Worm (Caenorhabditis elegans): Measurements from ENCODE around the gene T27A8.7.
"Not testable (repeated sequence)": the region's sequence is repeated elsewhere in the genome, so short reads cannot be mapped to it uniquely, and the experiment has no call there.

T27A8.7 gene

DNA sequence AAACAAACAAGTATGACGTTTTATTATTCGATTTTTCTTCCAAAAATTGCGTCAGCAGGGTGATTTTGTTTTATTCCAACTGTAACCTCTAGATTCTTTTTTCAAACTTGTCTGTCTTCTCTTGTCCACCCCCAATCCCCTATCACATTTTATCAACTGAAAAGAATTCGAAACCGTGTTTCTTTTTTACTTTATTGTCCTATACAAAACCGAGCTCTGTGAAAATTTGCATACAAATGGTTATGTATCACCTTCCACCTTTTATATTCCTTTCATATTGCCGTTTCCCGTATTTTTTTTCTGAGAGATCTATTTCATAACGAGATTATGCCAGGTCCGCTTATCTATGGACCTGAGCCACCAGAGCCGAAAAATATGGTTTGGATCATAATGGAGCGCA lies at the start of gene T27A8.7:
T27A8.7 (plus strand) TSS at position 301 of the 400 bp plus-strand sequence.
- TF ChIP-seq unc-62 (GFP tag; optimal IDR thresholded peaks at IDR 0.05), result no peak

DNA sequence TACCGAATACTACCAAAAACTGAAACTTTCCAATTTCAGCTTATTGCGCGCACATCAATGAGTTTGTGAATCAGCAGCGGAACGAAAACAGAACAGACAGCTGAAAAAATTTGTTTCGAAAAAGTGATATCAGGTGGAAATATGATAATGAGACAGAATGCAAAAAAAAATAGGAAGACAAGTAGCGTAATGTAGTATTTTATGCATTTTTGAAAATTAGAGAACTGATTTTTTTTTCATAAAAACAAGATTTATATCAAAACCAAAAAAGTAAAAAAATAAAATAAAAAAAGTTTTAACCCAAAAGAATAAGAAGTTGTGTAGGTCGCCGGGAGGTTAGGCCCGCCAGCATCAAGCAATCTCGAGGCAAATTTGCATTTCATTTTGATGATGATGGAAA lies 48.8 kb upstream of the T27A8.7 start, which contains the start of gene C09G1.4:
C09G1.4 (minus strand) TSS at position 101 of the 400 bp plus-strand sequence.
- TF ChIP-seq unc-62 (GFP tag; optimal IDR thresholded peaks at IDR 0.05), result no peak

DNA sequence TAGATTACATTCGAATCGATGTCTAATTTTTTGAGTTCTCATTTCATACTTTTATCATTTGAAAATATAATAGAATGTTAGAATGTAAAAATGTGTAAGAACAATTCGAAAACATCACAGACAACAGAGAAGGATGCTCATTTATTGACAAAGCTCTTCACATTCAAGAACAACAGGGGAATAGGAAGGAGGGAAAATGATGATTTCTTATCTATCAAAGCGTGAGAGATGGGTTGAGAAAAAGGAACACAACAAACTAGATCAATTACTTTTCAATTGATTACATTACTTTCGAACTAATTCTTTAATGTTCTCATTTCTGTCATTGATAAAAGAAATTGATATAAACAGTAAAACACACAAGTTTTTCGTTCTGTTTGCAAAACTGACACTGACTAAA lies 38.5 kb upstream of the T27A8.7 start, which contains the start of the genes VB0395L.1 and nhx-1:
VB0395L.1 (minus strand) TSS at position 186 of the 400 bp plus-strand sequence.
nhx-1 (plus strand) TSS at position 326 of the 400 bp plus-strand sequence.
- no peak for TF ChIP-seq unc-62 (GFP tag; optimal IDR thresholded peaks at IDR 0.05)

DNA sequence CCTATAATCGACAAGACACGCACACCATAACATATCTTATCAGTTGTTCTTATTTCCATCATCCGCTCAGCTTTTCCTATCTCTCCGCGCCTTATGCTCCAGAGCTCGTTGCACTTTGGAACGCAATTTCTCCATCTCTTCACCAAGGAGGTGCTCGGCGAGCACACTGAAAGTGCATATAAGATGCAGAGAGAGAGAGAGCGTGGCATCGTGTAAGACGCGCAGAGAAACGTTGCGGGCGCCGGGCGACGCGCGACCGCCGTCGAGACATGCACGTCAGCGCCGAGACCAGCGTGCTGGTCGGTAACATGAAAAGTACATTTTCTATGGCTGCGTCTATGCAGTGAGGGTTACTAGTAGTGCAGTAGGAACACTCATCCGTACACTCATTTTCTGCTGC lies 30.8 kb upstream of the T27A8.7 start:
- TF ChIP-seq unc-62 (GFP tag; optimal IDR thresholded peaks at IDR 0.05), result no peak

DNA sequence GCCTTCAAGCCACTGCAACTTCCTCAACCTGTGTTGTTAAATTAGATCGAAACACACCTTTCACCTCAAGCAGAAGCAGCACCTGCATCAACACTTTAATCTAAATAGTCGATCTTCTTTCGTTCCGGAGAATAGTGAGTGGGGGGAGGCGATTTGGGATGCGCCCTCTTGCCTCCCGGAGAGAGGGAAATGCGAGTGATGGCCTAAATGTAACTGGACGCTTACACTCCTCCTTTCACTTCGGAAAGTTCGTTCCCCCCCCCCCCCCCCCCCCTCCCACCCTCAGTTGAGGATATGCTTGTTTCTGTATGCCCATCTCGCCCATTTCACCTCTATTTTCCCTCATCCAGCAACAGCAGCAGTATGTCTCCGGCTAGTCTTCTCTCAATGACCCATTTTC lies 26.4 kb upstream of the T27A8.7 start:
- TF ChIP-seq unc-62 (GFP tag; optimal IDR thresholded peaks at IDR 0.05), result no peak

DNA sequence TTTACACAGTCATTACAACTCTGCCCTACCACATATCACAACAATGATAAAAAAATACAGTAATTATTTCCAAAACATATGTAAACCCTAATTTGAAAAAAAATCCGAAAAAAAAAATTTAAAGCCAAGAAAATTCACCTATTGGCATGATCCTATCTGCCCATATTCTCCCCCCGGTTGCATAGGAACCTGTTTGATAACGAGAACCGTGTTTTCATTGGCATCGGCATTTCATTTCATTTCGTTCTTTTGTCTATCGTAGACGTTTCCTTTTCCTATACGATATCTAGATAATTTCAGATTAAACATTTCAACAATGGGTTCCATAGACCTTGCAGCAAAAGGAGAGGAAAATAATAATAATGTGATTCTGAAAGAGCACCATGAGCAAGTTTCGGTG lies 24.8 kb upstream of the T27A8.7 start, which contains the start of gene mboa-1:
mboa-1 (plus strand) TSS at position 301 of the 400 bp plus-strand sequence.
- no peak for TF ChIP-seq unc-62 (GFP tag; optimal IDR thresholded peaks at IDR 0.05)

DNA sequence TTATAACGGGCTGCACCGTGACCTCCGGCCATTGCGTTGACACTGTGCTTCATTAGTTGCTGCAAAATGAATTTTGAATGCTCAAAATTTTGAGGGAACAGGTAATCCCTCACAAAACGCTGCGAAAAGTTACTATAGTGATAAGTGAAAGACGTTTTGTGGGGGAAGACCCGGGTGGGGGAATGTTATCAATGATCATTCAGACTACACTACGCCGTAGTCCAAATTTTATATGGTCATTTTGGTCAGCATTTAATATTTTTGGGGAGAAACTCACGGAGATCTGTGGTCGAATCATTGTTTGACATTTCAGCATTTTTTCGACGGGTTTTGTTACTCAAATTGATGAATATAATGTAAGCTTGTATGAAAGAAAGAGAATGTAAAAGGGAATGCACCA lies 16.2 kb upstream of the T27A8.7 start:
- TF ChIP-seq unc-62 (GFP tag; optimal IDR thresholded peaks at IDR 0.05), result no peak

DNA sequence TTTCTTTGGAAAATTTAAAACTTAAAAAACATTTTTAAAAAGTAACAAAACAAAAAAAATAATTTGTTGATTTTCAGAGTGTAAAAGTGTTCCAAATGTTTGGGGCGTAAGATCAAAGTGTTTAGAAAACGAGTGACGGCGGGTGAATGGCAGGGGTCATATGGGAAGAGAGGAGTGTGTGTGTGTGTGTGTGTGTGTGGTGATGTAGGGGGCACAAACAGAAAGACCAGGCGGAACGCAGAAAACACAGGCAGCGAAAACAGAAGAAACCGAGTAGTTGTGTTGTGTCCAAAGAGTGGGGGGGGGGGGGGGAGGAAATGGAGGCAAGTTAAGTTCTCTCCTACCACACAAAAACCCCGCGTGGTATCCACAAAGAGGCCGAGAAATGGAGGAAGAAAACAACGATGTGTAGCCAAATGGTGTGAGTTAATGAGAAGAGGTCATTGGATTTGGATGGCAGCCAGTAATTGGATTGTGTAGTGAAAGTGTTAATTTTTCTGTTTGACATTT lies 15.1 kb upstream of the T27A8.7 start, which contains the start of gene B0395.3:
B0395.3 (minus strand) TSS at position 51 of the 510 bp plus-strand sequence.
- TF ChIP-seq unc-62 (GFP tag; optimal IDR thresholded peaks at IDR 0.05), result no peak

DNA sequence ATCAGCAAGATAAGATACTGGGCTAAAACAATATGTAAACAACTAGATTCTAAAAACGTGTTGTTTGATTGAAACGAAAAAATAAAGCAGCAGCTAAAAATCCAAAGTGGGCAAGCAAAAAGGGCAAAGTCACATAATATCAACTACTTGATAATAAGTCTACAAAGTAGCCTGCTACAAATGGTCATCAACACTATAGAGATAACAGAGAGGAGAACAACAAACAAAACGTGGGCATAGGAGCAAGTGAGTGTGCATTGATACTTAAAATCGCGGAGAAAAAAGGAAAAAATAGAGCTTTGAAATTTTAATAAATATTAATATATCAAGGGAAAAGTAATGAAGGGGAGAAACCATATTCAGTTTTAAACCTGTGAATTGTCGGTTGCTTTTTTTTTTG lies 13.5 kb upstream of the T27A8.7 start:
- TF ChIP-seq unc-62 (GFP tag; optimal IDR thresholded peaks at IDR 0.05), result no peak

DNA sequence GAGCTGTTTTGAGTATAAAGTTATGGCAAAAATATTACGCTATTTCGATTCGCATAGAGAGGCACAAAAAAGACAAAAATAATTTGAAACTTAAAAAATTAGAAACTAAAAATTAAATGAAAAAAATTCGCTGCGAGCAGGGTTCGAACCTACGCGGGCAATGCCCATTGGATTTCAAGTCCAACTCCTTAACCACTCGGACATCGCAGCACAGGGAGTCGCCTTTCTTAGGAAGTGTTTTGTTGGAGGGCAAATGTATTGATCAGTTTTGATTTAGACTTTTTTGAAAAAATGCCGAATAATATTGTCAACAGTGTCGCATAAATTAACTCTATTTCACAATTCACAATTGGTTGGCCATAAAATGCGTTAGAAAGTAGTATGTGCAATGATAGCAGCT lies 12.9 kb upstream of the T27A8.7 start:
- TF ChIP-seq unc-62 (GFP tag; optimal IDR thresholded peaks at IDR 0.05), result no peak

DNA sequence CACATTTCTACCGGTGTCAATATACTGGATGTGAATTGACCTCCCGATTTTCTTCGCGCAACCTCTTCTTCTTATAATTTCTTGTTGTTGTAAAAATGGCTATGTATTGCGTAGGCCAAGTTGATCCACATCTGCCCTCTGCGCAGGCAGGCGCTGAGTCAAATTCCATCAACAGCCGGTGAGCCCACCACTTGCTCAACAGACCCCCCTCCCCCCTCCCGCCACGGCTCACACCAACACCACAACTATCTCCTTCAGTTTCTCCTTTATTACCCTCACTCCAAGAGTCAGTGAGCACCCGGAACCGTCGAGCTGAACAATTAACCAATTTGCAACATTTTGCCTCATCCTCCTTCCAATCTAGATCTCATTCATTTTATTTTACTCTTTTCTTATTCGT lies 11.0 kb upstream of the T27A8.7 start:
- no peak for TF ChIP-seq unc-62 (GFP tag; optimal IDR thresholded peaks at IDR 0.05)

DNA sequence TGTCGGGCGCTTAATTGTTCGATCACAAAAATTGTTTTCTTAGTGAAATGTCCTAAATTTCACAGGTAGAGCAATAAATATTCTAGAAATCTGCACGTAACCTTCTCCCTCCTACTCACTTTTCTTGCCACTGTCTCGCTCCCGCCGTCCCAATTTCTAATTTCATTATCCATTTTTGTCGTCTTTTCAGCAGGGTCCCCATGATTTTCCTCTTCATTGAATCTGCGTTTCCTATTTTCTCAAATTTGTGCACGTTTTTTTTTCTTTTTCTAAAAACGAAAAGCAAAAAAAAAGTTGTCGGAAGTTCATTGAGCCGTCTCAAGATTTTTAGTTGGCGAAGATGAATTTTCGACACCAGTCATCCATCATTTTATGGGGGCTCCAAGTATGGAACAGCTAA lies 9.0 kb upstream of the T27A8.7 start:
- no peak for TF ChIP-seq unc-62 (GFP tag; optimal IDR thresholded peaks at IDR 0.05)

DNA sequence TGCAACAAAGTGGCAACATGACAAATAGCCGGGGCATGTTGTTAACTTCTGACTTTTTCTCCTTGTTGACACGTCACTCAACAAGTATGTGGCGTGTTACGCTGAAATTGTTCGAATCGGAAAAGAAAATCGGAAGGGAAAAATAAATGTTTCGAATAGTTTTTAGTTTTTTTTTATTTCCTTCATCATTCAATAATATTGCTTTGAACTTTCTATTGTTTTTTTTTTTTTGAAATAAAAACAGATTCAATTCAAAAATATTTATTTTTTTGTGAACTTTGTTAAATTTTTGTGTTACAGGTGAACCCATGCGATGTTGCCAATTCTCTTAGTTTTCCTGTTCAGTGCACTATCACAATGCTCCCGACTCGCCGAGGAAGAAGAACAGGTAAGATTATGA lies 5.8 kb upstream of the T27A8.7 start, which contains the start of gene cpd-2:
cpd-2 (plus strand) TSS at position 301 of the 400 bp plus-strand sequence.
- no peak for TF ChIP-seq unc-62 (GFP tag; optimal IDR thresholded peaks at IDR 0.05)

DNA sequence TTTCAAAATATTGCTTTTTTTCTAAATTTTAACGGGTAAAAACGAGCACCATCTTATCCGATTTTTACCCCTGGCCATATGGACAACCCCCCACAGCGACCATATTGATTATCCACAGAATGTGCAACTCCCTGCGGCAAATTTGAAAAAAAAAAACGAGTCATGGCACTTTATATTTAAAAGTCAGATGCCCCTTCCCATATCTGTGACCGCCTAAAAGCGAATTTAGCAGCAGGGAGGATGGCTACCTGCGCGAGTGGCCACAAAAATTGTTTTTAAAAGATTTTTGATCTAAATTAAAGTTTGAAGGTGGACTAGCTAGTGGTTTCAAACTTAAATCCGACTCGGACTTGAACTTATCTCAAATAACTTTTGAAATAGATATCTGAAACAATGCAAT lies 1.1 kb downstream of the T27A8.7 start:
- TF ChIP-seq unc-62 (GFP tag; optimal IDR thresholded peaks at IDR 0.05), result peak; percentile 45

DNA sequence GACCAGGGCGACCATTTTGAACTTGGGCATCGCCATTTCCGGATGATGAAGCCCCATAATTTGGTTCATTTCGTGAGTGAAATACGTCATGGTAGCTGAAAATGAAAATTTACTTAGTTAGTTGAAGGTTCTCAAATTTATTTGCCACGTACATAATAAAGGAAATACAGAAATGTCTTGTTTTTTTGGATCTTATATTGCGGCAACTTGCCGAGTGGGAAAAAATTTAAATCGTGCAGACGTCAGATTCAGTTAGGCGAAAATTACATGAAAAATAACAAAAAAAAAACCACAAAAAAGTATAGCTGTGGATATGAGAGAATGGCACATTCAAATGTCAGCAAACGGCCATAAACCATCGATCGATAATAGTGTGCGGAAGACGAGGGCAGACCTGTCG lies 3.5 kb downstream of the T27A8.7 start, which contains the start of gene T27A8.2:
T27A8.2 (minus strand) TSS at position 101 of the 400 bp plus-strand sequence.
- no peak for TF ChIP-seq unc-62 (GFP tag; optimal IDR thresholded peaks at IDR 0.05)

DNA sequence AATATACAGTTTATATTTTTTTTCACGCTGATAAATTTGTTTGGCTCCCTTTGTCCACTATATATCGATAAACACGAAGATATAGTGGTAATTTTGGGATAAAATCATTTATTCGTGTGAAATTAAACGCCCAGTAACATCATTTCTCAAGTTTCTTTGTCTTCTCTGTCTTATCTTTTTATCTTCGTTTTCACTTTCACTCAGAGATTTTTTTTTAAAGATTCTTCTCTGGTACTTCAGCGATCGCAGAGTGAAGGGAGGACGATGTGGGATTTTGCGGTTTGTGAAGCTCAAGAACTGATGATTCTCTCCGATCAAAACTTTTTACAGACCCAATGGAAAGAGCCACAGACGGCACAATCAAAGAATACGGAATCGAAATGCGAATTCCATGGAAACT lies 7.0 kb downstream of the T27A8.7 start, which contains the start of gene T27A8.3:
T27A8.3 (plus strand) TSS at position 301 of the 400 bp plus-strand sequence.
- not testable (repeated sequence) for TF ChIP-seq unc-62 (GFP tag; optimal IDR thresholded peaks at IDR 0.05)

DNA sequence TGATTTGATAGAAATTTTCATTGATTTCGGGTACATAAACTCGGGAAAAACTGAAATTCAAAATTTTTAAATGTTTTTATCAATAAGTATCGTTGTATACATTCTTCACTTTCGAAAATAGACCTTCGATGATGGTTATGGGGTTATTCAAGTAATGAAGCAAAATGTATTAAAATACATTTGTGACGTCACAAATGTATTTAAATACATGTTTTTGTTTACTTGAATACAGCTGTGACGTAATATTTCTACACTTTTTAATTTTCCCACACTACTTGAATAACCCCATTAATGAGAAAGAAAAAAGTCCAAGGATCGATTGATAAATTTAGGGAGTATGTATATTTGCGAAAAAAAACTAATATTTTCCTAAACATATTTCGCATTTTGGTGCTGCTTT lies 12.6 kb downstream of the T27A8.7 start:
- TF ChIP-seq unc-62 (GFP tag; optimal IDR thresholded peaks at IDR 0.05), result no peak

DNA sequence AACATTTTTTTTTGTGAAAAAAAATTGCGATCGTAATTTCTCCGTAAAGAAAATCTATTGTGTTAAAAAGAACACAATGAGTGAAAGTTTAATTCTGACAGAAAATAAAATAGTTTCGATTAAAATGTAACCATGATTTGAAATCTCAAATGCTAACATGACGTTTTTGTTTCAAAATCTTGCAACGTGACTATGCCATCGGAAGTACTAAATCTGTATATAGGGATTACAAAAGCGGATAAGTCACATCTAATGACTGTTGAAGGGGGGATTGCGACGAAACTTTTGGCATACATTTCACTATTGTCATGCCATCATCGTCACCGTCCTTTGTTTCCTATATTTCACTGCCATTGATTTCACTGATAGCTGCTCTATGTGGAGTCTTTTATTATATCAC lies 17.2 kb downstream of the T27A8.7 start, which contains the start of gene col-187:
col-187 (plus strand) TSS at position 301 of the 400 bp plus-strand sequence.
- TF ChIP-seq unc-62 (GFP tag; optimal IDR thresholded peaks at IDR 0.05), result no peak

Measured in whole organism, dauer.